Worm (Caenorhabditis elegans) whole organism, midembryonic: Measurements from ENCODE around the gene nspc-1.

Experiments
- T22C8.4 ChIP-seq: fragments of 200-800 bp; sonication (Bioruptor generic); IDR thresholded peaks from 2 replicates; pipeline ENCODE4 v1.3.6; 2022; ENCODE audit warnings: missing genetic modification characterization, missing compliant biosample characterization
- flt-1 ChIP-seq: fragments of 200-800 bp; sonication (Bioruptor generic); IDR thresholded peaks from 2 replicates; pipeline ENCODE4 v1.3.6; 2022; ENCODE audit warnings: missing genetic modification characterization, missing compliant biosample characterization
- klf-2 ChIP-seq: fragments of 200-800 bp; sonication (Bioruptor generic); conservative IDR thresholded peaks from 2 replicates; pipeline ENCODE4 v1.3.6; 2022; ENCODE audit warnings: missing genetic modification reagents, missing genetic modification characterization, missing compliant biosample characterization
- med-1 ChIP-seq: sonication (generic microtip); optimal IDR thresholded peaks from 2 replicates; lab custom pipeline; 2017; ENCODE audit warnings: missing genetic modification characterization, mild to moderate bottlenecking, missing compliant biosample characterization, antibody characterized with exemption, missing genetic modification reagents; ENCODE audit not compliant: insufficient read depth
- ref-1 ChIP-seq: fragments of 200-800 bp; sonication (Bioruptor generic); conservative IDR thresholded peaks from 2 replicates; pipeline ENCODE4 v1.3.6; 2022; ENCODE audit warnings: missing genetic modification reagents, missing genetic modification characterization, missing compliant biosample characterization
- tab-1 ChIP-seq: fragments of 200-800 bp; sonication (Bioruptor generic); IDR thresholded peaks from 2 replicates; pipeline ENCODE4 v1.3.6; 2022; ENCODE audit warnings: missing genetic modification characterization, missing compliant biosample characterization
- ztf-23 ChIP-seq: fragments of 200-800 bp; sonication (Bioruptor generic); IDR thresholded peaks from 2 replicates; pipeline ENCODE4 v1.3.6; 2022; ENCODE audit warnings: missing genetic modification reagents, missing genetic modification characterization, missing compliant biosample characterization
- ztf-29 ChIP-seq: fragments of 200-800 bp; sonication (Bioruptor generic); IDR thresholded peaks from 2 replicates; pipeline ENCODE4 v1.3.6; 2022; ENCODE audit warnings: missing genetic modification reagents, missing genetic modification characterization, missing compliant biosample characterization

DNA sequence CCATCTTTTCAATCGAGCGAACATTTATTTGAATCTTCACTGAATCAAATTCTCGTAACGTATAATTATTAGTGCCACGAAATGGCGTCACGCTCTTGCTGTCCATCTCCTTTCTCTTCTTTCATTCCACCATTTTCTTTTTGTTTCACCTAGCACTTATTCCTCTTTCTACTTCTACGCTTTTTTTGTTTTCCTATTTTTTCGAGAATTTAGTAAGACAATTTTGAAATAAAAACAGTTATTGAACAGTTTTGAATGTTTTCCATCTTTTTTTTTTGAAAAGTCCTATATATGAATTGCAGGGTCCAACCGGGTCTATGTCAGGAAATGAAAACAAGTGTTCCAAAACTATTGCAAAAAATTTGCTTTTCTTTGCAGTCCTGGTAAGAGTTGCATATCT, 39.9 kb downstream of the nspc-1 start, which contains the start of gene T01B10.5:
- no peak for TF ChIP-seq T22C8.4 (GFP tag; lab: Robert Waterston, UW)
- TF ChIP-seq ztf-29 (GFP tag; lab: Robert Waterston, UW), result no peak
- no peak for TF ChIP-seq tab-1 (GFP tag; lab: Robert Waterston, UW)
- no peak for TF ChIP-seq ref-1 (GFP tag; lab: Robert Waterston, UW)
- TF ChIP-seq klf-2 (GFP tag; lab: Robert Waterston, UW), result no peak
- TF ChIP-seq flt-1, result no peak
- no peak for TF ChIP-seq med-1 (GFP tag; lab: Kevin White, UChicago)
- no peak for TF ChIP-seq ztf-23
